Fruit fly (Drosophila melanogaster): Measurements from ENCODE around the gene CG16964.

dm6 chr2L:11949917-11950316 is 2.2 kb downstream of the CG16964 start:
- TF ChIP-seq Crg-1 (GFP tag; optimal IDR thresholded peaks at IDR 0.05) (no peak), CG14711 (tag; optimal IDR thresholded peaks at IDR 0.05) (no peak), tj (GFP tag; optimal IDR thresholded peaks at IDR 0.05) (no peak), CG1620 (GFP tag; optimal IDR thresholded peaks at IDR 0.05) (no peak), cic (GFP tag; optimal IDR thresholded peaks at IDR 0.05) (no peak), CG12768 (GFP tag; optimal IDR thresholded peaks at IDR 0.05) (no peak), cnc (optimal IDR thresholded peaks at IDR 0.05) (no peak), Clk (GFP tag; optimal IDR thresholded peaks at IDR 0.05) (no peak)

Measured in whole organism, adult.